Worm (Caenorhabditis elegans) whole organism, L1 larva: Measurements from ENCODE around the gene ubc-19.

Experiments used
- C16A3.4 ChIP-seq: fragments of 150-350 bp; optimal IDR thresholded peaks from 2 replicates; lab custom pipeline; 2014; ENCODE audit warnings: missing biosample characterization, missing genetic modification characterization
- aha-1 ChIP-seq: fragments of 150-350 bp; optimal IDR thresholded peaks from 2 replicates; lab custom pipeline; 2014; ENCODE audit warnings: missing biosample characterization, missing genetic modification characterization
- aly-2 ChIP-seq: fragments of 150-350 bp; optimal IDR thresholded peaks from 2 replicates; lab custom pipeline; 2014; ENCODE audit warnings: missing biosample characterization, missing genetic modification characterization
- ama-1 ChIP-seq: fragments of 150-350 bp; optimal IDR thresholded peaks from 2 replicates; lab custom pipeline; 2014
- ceh-8 ChIP-seq: fragments of 200-800 bp; sonication (Bioruptor generic); optimal IDR thresholded peaks from 2 replicates; lab custom pipeline; 2018; ENCODE audit warnings: mild to moderate bottlenecking, missing genetic modification characterization, moderate library complexity, missing compliant biosample characterization
- ceh-82 ChIP-seq, 3 experiments: fragments of 150-350 bp in 1 of 3; sonication (generic microtip) in 2 of 3; optimal IDR thresholded peaks; 2 replicates each; lab custom pipeline; 2014 to 2017; ENCODE audit warnings: missing biosample characterization in 3 of 3, missing genetic modification characterization in 3 of 3
- ces-1 ChIP-seq: fragments of 150-350 bp; optimal IDR thresholded peaks from 2 replicates; lab custom pipeline; 2014; ENCODE audit warnings: missing biosample characterization, missing genetic modification reagents, missing genetic modification characterization
- dpl-1 ChIP-seq, 3 experiments: fragments of 150-350 bp in 2 of 3; sonication (generic microtip) in 1 of 3; optimal IDR thresholded peaks; 2 replicates each; lab custom pipeline; 2014 to 2017; ENCODE audit warnings: missing biosample characterization in 3 of 3, missing genetic modification characterization in 3 of 3, missing genetic modification reagents in 3 of 3
- dsc-1 ChIP-seq: sonication (generic microtip); optimal IDR thresholded peaks from 2 replicates; lab custom pipeline; 2016; ENCODE audit warnings: mild to moderate bottlenecking, missing genetic modification characterization, missing compliant biosample characterization
- efl-1 ChIP-seq, 4 experiments: fragments of 150-350 bp; optimal IDR thresholded peaks in 3 of 4; peaks in 1 of 4; 1 replicate in 1 of 4; 2 replicates in 3 of 4; lab custom pipeline; 2014; ENCODE audit warnings: missing biosample characterization in 2 of 4, missing genetic modification characterization in 2 of 4, missing genetic modification reagents in 2 of 4
- egl-27 ChIP-seq, 2 experiments: fragments of 150-350 bp in 1 of 2; sonication (generic microtip); optimal IDR thresholded peaks; 3 replicates each; lab custom pipeline; 2017 to 2018; ENCODE audit warnings: missing biosample characterization in 2 of 2, missing genetic modification characterization in 2 of 2, missing genetic modification reagents in 2 of 2
- elt-3 ChIP-seq, 6 experiments: fragments of 150-350 bp in 1 of 6; sonication (generic microtip); optimal IDR thresholded peaks; 2 replicates each; lab custom pipeline; 2017 to 2018; ENCODE audit warnings: missing biosample characterization in 6 of 6, missing genetic modification characterization in 6 of 6, inconsistent platforms in 1 of 6
- ets-5 ChIP-seq: fragments of 200-800 bp; sonication (Bioruptor generic); IDR thresholded peaks from 2 replicates; pipeline ENCODE4 v1.3.6; 2022; ENCODE audit warnings: missing genetic modification characterization, missing compliant biosample characterization
- fkh-10 ChIP-seq: sonication (generic microtip); optimal IDR thresholded peaks from 2 replicates; lab custom pipeline; 2017; ENCODE audit warnings: missing biosample characterization, missing genetic modification reagents, missing genetic modification characterization
- fkh-4 ChIP-seq: sonication (generic microtip); optimal IDR thresholded peaks from 2 replicates; lab custom pipeline; 2016; ENCODE audit warnings: missing compliant biosample characterization, missing genetic modification characterization, borderline replicate concordance
- fkh-8 ChIP-seq: sonication (generic microtip); optimal IDR thresholded peaks from 2 replicates; lab custom pipeline; 2016; ENCODE audit warnings: mild to moderate bottlenecking, missing genetic modification characterization, missing compliant biosample characterization
- grh-1 ChIP-seq: fragments of 200-800 bp; sonication (Bioruptor generic); IDR thresholded peaks from 2 replicates; pipeline ENCODE4 v1.3.6; 2022; ENCODE audit warnings: missing genetic modification reagents, missing genetic modification characterization, missing compliant biosample characterization
- hlh-17 ChIP-seq: fragments of 200-800 bp; sonication (Bioruptor generic); optimal IDR thresholded peaks from 2 replicates; lab custom pipeline; 2018; ENCODE audit warnings: missing genetic modification characterization, mild to moderate bottlenecking, missing compliant biosample characterization, moderate library complexity, borderline replicate concordance
- hlh-4 ChIP-seq: sonication (generic microtip); optimal IDR thresholded peaks from 2 replicates; lab custom pipeline; 2016; ENCODE audit warnings: mild to moderate bottlenecking, missing genetic modification characterization, missing compliant biosample characterization
- irx-1 ChIP-seq: sonication (generic microtip); optimal IDR thresholded peaks from 2 replicates; lab custom pipeline; 2016; ENCODE audit warnings: missing genetic modification characterization, missing compliant biosample characterization
- isw-1 ChIP-seq: fragments of 200-800 bp; sonication (Bioruptor generic); IDR thresholded peaks from 2 replicates; pipeline ENCODE4 v1.3.6; 2022; ENCODE audit warnings: missing genetic modification characterization, missing compliant biosample characterization
- lin-35 ChIP-seq, 2 experiments: fragments of 150-350 bp; optimal IDR thresholded peaks; 2 replicates each; lab custom pipeline; 2014; ENCODE audit warnings: missing biosample characterization in 2 of 2, missing genetic modification characterization in 2 of 2, missing genetic modification reagents in 2 of 2
- lin-39 ChIP-seq: fragments of 150-350 bp; optimal IDR thresholded peaks from 2 replicates; lab custom pipeline; 2014; ENCODE audit warnings: missing biosample characterization, missing genetic modification reagents, missing genetic modification characterization
- lir-3 ChIP-seq: sonication (generic microtip); optimal IDR thresholded peaks from 2 replicates; lab custom pipeline; 2016; ENCODE audit warnings: mild to moderate bottlenecking, missing genetic modification characterization, moderate library complexity, missing compliant biosample characterization; ENCODE audit not compliant: poor library complexity
- lsy-2 ChIP-seq, 2 experiments: fragments of 150-350 bp; optimal IDR thresholded peaks; 2 replicates each; lab custom pipeline; 2014; ENCODE audit warnings: missing biosample characterization in 2 of 2, missing genetic modification characterization in 2 of 2
- mep-1 ChIP-seq: fragments of 150-350 bp; optimal IDR thresholded peaks from 2 replicates; lab custom pipeline; 2014; ENCODE audit warnings: missing biosample characterization, missing genetic modification characterization
- nhr-11 ChIP-seq: fragments of 150-350 bp; optimal IDR thresholded peaks from 2 replicates; lab custom pipeline; 2014; ENCODE audit warnings: missing biosample characterization, missing genetic modification characterization
- nhr-12 ChIP-seq: sonication (generic microtip); optimal IDR thresholded peaks from 2 replicates; lab custom pipeline; 2017; ENCODE audit warnings: missing biosample characterization, missing genetic modification characterization
- nhr-19 ChIP-seq: fragments of 200-800 bp; sonication (Bioruptor generic); conservative IDR thresholded peaks from 2 replicates; pipeline ENCODE4 v1.3.6; 2022; ENCODE audit warnings: missing genetic modification characterization, missing compliant biosample characterization
- nhr-20 ChIP-seq: sonication (generic microtip); optimal IDR thresholded peaks from 2 replicates; lab custom pipeline; 2016; ENCODE audit warnings: mild to moderate bottlenecking, missing genetic modification characterization, missing compliant biosample characterization
- nhr-47 ChIP-seq: sonication (generic microtip); optimal IDR thresholded peaks from 2 replicates; lab custom pipeline; 2016; ENCODE audit warnings: mild to moderate bottlenecking, missing genetic modification characterization, moderate library complexity, missing compliant biosample characterization
- nhr-71 ChIP-seq: sonication (generic microtip); optimal IDR thresholded peaks from 2 replicates; lab custom pipeline; 2016; ENCODE audit warnings: mild to moderate bottlenecking, missing genetic modification characterization, moderate library complexity, missing compliant biosample characterization
- nhr-85 ChIP-seq: sonication (generic microtip); peaks from one replicate; lab custom pipeline; 2016; ENCODE audit warnings: missing genetic modification characterization, inconsistent platforms, missing compliant biosample characterization
- nhr-90 ChIP-seq: sonication (generic microtip); optimal IDR thresholded peaks from 2 replicates; lab custom pipeline; 2016; ENCODE audit warnings: mild to moderate bottlenecking, missing genetic modification characterization, missing compliant biosample characterization; ENCODE audit not compliant: poor library complexity
- skn-1 ChIP-seq: fragments of 150-350 bp; optimal IDR thresholded peaks from 2 replicates; lab custom pipeline; 2014; ENCODE audit warnings: missing biosample characterization, missing genetic modification characterization
- snpc-4 ChIP-seq: fragments of 150-350 bp; optimal IDR thresholded peaks from 2 replicates; lab custom pipeline; 2014; ENCODE audit warnings: missing biosample characterization, missing genetic modification characterization
- snu-23 ChIP-seq: sonication (generic microtip); optimal IDR thresholded peaks from 2 replicates; lab custom pipeline; 2016; ENCODE audit warnings: missing genetic modification characterization, missing compliant biosample characterization
- swsn-7 ChIP-seq: sonication (generic microtip); optimal IDR thresholded peaks from 2 replicates; lab custom pipeline; 2016; ENCODE audit warnings: missing genetic modification characterization, missing compliant biosample characterization
- tbx-2 ChIP-seq: sonication (generic microtip); optimal IDR thresholded peaks from 2 replicates; lab custom pipeline; 2016; ENCODE audit warnings: missing genetic modification characterization, missing compliant biosample characterization
- unc-86 ChIP-seq: sonication (generic microtip); optimal IDR thresholded peaks from 2 replicates; lab custom pipeline; 2016; ENCODE audit warnings: missing genetic modification characterization, missing compliant biosample characterization
- unc-98 ChIP-seq: fragments of 200-800 bp; sonication (Bioruptor generic); IDR thresholded peaks from 2 replicates; pipeline ENCODE4 v1.3.6; 2022; ENCODE audit warnings: missing genetic modification characterization, missing compliant biosample characterization
- xbp-1 ChIP-seq: sonication (generic microtip); optimal IDR thresholded peaks from 2 replicates; lab custom pipeline; 2016; ENCODE audit warnings: missing genetic modification characterization, missing compliant biosample characterization
- ztf-11 ChIP-seq, 2 experiments: sonication (generic microtip); optimal IDR thresholded peaks; 2 replicates each; lab custom pipeline; 2016 to 2017; ENCODE audit warnings: missing genetic modification characterization in 2 of 2, missing biosample characterization in 1 of 2, missing compliant biosample characterization in 1 of 2

The ubc-19 gene

DNA sequence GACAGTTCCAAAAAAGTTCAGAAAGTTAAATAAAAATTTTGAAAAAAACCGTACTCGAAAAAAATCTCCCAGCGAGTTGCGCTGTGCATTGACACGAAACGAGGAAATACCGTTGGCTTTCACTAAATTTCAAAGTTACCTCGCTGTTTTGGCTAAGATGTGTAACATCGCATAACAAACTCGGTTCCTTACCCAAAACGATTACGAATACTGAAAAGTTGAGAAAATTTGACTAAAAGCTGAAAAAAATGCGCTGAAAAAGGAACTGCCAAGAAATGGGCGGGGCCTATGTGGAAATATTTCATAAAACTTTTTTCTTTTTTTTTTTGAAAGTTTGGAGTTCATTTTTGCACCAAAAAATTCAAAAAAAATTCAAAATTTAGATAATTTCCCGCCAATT is 29.9 kb upstream of the ubc-19 start:
- TF ChIP-seq efl-1 (optimal IDR thresholded peaks at IDR 0.05; lab: Kevin White, UChicago), result no peak
- peak in 1 of 2 experiments; percentile 91 for TF ChIP-seq efl-1 (GFP tag; optimal IDR thresholded peaks at IDR 0.05 in 1 of 2; lab: Kevin White, UChicago)
- TF ChIP-seq fkh-10 (GFP tag; lab: Kevin White, UChicago), result no peak
- no peak for TF ChIP-seq isw-1
- TF ChIP-seq ama-1 (lab: Kevin White, UChicago), result no peak
- TF ChIP-seq snu-23 (GFP tag; lab: Kevin White, UChicago), result no peak
- no peak for TF ChIP-seq fkh-8 (tag; lab: Kevin White, UChicago)

DNA sequence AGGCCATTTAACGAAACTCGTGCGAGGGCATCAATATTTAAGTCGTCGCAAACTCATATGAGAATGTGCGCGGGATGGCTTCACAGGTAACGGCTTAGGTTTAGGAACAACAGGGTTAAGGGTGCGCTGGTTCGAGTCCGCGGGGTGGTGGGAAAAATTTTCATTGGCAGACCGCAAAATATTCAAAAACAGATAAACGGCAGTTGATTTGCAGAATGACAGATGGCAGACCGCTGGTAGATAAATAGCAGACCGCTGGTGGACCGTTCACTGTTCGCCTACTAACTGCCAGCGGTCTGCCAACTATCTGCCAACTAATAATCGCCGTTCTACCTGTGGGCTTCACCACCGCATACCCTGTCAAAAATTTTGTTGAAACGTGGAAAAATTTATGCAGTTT is 22.6 kb upstream of the ubc-19 start:
- 0 out of 2 replicates have a peak, but pooled peaks have one; percentile 34 for TF ChIP-seq ets-5
- TF ChIP-seq nhr-85 (tag; lab: Kevin White, UChicago), result peak; percentile 72
- peak; percentile 37 for TF ChIP-seq grh-1
- no peak for TF ChIP-seq skn-1 (tag; lab: Kevin White, UChicago)
- no peak for TF ChIP-seq nhr-11 (tag; lab: Kevin White, UChicago)
- TF ChIP-seq nhr-19 (GFP tag; lab: Robert Waterston, UW), result 0 out of 2 replicates have a peak, but pooled peaks have one; percentile 34
- 0 out of 2 replicates have a peak, but pooled peaks have one; percentile 12 for TF ChIP-seq unc-98
- TF ChIP-seq egl-27 (tag; optimal IDR thresholded peaks at IDR 0.05; lab: Kevin White, UChicago), result no peak
- no peak for TF ChIP-seq mep-1 (tag; lab: Kevin White, UChicago)
- TF ChIP-seq tbx-2 (tag; lab: Kevin White, UChicago), result no peak
- no peak for TF ChIP-seq nhr-12 (tag; lab: Kevin White, UChicago)
- no peak for TF ChIP-seq ceh-8 (GFP tag; lab: Kevin White, UChicago)
- no peak for TF ChIP-seq dpl-1 (GFP tag; optimal IDR thresholded peaks at IDR 0.05; lab: Kevin White, UChicago)
- peak; percentile 71 for TF ChIP-seq nhr-47 (tag; lab: Kevin White, UChicago)

DNA sequence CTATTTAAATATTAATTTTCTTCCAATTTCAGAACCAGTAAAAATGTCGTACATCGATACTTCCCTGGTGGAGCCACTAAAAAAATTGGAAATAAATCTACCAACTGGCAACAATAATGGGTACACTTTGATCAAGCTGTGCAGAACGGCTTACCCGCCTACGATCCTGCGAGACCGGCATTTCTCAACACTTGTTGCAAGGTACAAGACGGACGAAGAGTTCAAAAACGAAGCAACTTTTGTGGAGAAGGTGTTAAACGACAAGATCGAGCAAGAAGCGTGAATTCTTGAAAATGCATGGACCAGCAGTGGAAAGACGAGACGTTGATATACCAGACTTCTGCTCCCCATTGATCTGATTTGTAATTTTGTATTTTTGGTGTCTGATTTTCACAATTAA is 21.8 kb upstream of the ubc-19 start:
- TF ChIP-seq elt-3 (tag; optimal IDR thresholded peaks at IDR 0.05; lab: Kevin White, UChicago) (no peak), nhr-19 (GFP tag; lab: Robert Waterston, UW) (0 out of 2 replicates have a peak, but pooled peaks have one; percentile 9)

ce11 chrV:18710045-18710490 is 20.5 kb upstream of the ubc-19 start:
- TF ChIP-seq unc-86 (peak; percentile 5), hlh-17 (GFP tag; lab: Kevin White, UChicago) (no peak), mep-1 (tag; lab: Kevin White, UChicago) (peak; percentile 71), lir-3 (tag; lab: Kevin White, UChicago) (peak; percentile 35), ceh-82 (tag; optimal IDR thresholded peaks at IDR 0.05; lab: Kevin White, UChicago) (no peak), lsy-2 (tag; optimal IDR thresholded peaks at IDR 0.05; lab: Kevin White, UChicago) (peak; percentile 87 to 97), irx-1 (peak; percentile 79), dsc-1 (peak; percentile 74), hlh-4 (tag; lab: Kevin White, UChicago) (peak; percentile 42), nhr-85 (tag; lab: Kevin White, UChicago) (peak; percentile 70), ztf-11 (tag; optimal IDR thresholded peaks at IDR 0.05; lab: Kevin White, UChicago) (peak in 1 of 2 experiments; percentile 81), nhr-71 (tag; lab: Kevin White, UChicago) (no peak), nhr-90 (peak; percentile 47), unc-98 (no peak), aly-2 (no peak), tbx-2 (tag; lab: Kevin White, UChicago) (peak; percentile 56), snpc-4 (tag; lab: Kevin White, UChicago) (peak; percentile 36), nhr-19 (GFP tag; lab: Robert Waterston, UW) (peak; percentile 65), C16A3.4 (tag; lab: Kevin White, UChicago) (no peak), aha-1 (tag; lab: Kevin White, UChicago) (no peak), nhr-20 (peak; percentile 9), xbp-1 (tag; lab: Kevin White, UChicago) (peak; percentile 37), efl-1 (optimal IDR thresholded peaks at IDR 0.05; lab: Kevin White, UChicago) (no peak), efl-1 (GFP tag; optimal IDR thresholded peaks at IDR 0.05 in 1 of 2; lab: Kevin White, UChicago) (peak in 1 of 2 experiments; percentile 91), nhr-47 (tag; lab: Kevin White, UChicago) (peak; percentile 90), fkh-4 (tag; lab: Kevin White, UChicago) (peak; percentile 48), ces-1 (GFP tag; lab: Kevin White, UChicago) (no peak), swsn-7 (tag; lab: Kevin White, UChicago) (peak; percentile 37), skn-1 (tag; lab: Kevin White, UChicago) (peak; percentile 55), ama-1 (lab: Kevin White, UChicago) (no peak), lin-35 (GFP tag; optimal IDR thresholded peaks at IDR 0.05; lab: Kevin White, UChicago) (peak in 1 of 2 experiments; percentile 15), lin-39 (tag; lab: Kevin White, UChicago) (peak; percentile 57), elt-3 (tag; optimal IDR thresholded peaks at IDR 0.05; lab: Kevin White, UChicago) (peak in 1 of 6 experiments; percentile 1)
- TF ChIP-seq, all 84 proteins: peak for 23
